Fruit fly (Drosophila melanogaster): ENCODE measurements around the gene CG32985.
A peak's percentile ranks its signal among the peaks of the same experiment; 100 is the strongest.

Gene CG32985

dm6 chr2L:8952194-8953037, 9.9 kb upstream of the CG32985 start:
- TF ChIP-seq pad (GFP tag; optimal IDR thresholded peaks at IDR 0.05) (peak; percentile 4), bab1 (GFP tag; optimal IDR thresholded peaks at IDR 0.05) (no peak), cnc (optimal IDR thresholded peaks at IDR 0.05) (no peak), tj (GFP tag; optimal IDR thresholded peaks at IDR 0.05) (peak; percentile 73), CG14711 (tag; optimal IDR thresholded peaks at IDR 0.05) (no peak), ovo (GFP tag; optimal IDR thresholded peaks at IDR 0.05) (peak; percentile 37), toe (GFP tag; optimal IDR thresholded peaks at IDR 0.05) (no peak), CG11617 (GFP tag; optimal IDR thresholded peaks at IDR 0.05) (peak; percentile 11), CG5204 (GFP tag; optimal IDR thresholded peaks at IDR 0.05) (peak; percentile 44), CG12768 (GFP tag; optimal IDR thresholded peaks at IDR 0.05) (peak; percentile 53), kay (GFP tag; ENCODE audit: borderline replicate concordance) (peak; percentile 96), Mnt (GFP tag; optimal IDR thresholded peaks at IDR 0.05) (no peak), Hr96 (GFP tag; optimal IDR thresholded peaks at IDR 0.05) (no peak), Clk (GFP tag; optimal IDR thresholded peaks at IDR 0.05) (no peak), cic (GFP tag; optimal IDR thresholded peaks at IDR 0.05) (peak; percentile 67), CG33017 (tag; optimal IDR thresholded peaks at IDR 0.05) (peak; percentile 72), CG7045 (GFP tag; optimal IDR thresholded peaks at IDR 0.05) (no peak), Crg-1 (GFP tag; optimal IDR thresholded peaks at IDR 0.05) (no peak), CG1620 (GFP tag; optimal IDR thresholded peaks at IDR 0.05) (no peak), CG7101 (tag; optimal IDR thresholded peaks at IDR 0.05) (peak; percentile 56)

- no peak for TF ChIP-seq toe (GFP tag; optimal IDR thresholded peaks at IDR 0.05)
- TF ChIP-seq CG14711 (tag; optimal IDR thresholded peaks at IDR 0.05) = no peak
- TF ChIP-seq pad (GFP tag; optimal IDR thresholded peaks at IDR 0.05) = no peak
- TF ChIP-seq CG12768 (GFP tag; optimal IDR thresholded peaks at IDR 0.05) = no peak
- peak; percentile 14 for TF ChIP-seq kay (GFP tag; ENCODE audit: borderline replicate concordance)
- TF ChIP-seq Crg-1 (GFP tag; optimal IDR thresholded peaks at IDR 0.05) = peak; percentile 16
- TF ChIP-seq CG7045 (GFP tag; optimal IDR thresholded peaks at IDR 0.05) = no peak
- TF ChIP-seq CG33017 (tag; optimal IDR thresholded peaks at IDR 0.05) = peak; percentile 15
- no peak for TF ChIP-seq CG1620 (GFP tag; optimal IDR thresholded peaks at IDR 0.05)
- no peak for TF ChIP-seq cnc (optimal IDR thresholded peaks at IDR 0.05)
- TF ChIP-seq bab1 (GFP tag; optimal IDR thresholded peaks at IDR 0.05) = no peak
- no peak for TF ChIP-seq CG5204 (GFP tag; optimal IDR thresholded peaks at IDR 0.05)
- TF ChIP-seq Clk (GFP tag; optimal IDR thresholded peaks at IDR 0.05) = no peak
- no peak for TF ChIP-seq CG11617 (GFP tag; optimal IDR thresholded peaks at IDR 0.05)
- no peak for TF ChIP-seq CG7101 (tag; optimal IDR thresholded peaks at IDR 0.05)
- peak; percentile 66 for TF ChIP-seq Mnt (GFP tag; optimal IDR thresholded peaks at IDR 0.05)
- TF ChIP-seq Hr96 (GFP tag; optimal IDR thresholded peaks at IDR 0.05) = no peak
- peak; percentile 74 for TF ChIP-seq cic (GFP tag; optimal IDR thresholded peaks at IDR 0.05)
Measured at dm6 chr2L:8955597-8956335, 6.6 kb upstream of the CG32985 start.

- TF ChIP-seq CG12768 (GFP tag; optimal IDR thresholded peaks at IDR 0.05) (no peak), tj (GFP tag; optimal IDR thresholded peaks at IDR 0.05) (no peak), kay (GFP tag; ENCODE audit: borderline replicate concordance) (peak; percentile 18), Mnt (GFP tag; optimal IDR thresholded peaks at IDR 0.05) (no peak)
Measured at dm6 chr2L:8956336-8956726, 6.0 kb upstream of the CG32985 start.

- TF ChIP-seq Clk (GFP tag; optimal IDR thresholded peaks at IDR 0.05) (no peak), ovo (GFP tag; optimal IDR thresholded peaks at IDR 0.05) (no peak), Crg-1 (GFP tag; optimal IDR thresholded peaks at IDR 0.05) (no peak), bab1 (GFP tag; optimal IDR thresholded peaks at IDR 0.05) (no peak), CG7045 (GFP tag; optimal IDR thresholded peaks at IDR 0.05) (no peak), CG14711 (tag; optimal IDR thresholded peaks at IDR 0.05) (no peak), CG5204 (GFP tag; optimal IDR thresholded peaks at IDR 0.05) (no peak), CG12768 (GFP tag; optimal IDR thresholded peaks at IDR 0.05) (no peak), toe (GFP tag; optimal IDR thresholded peaks at IDR 0.05) (no peak), CG1620 (GFP tag; optimal IDR thresholded peaks at IDR 0.05) (no peak), CG7101 (tag; optimal IDR thresholded peaks at IDR 0.05) (no peak), pad (GFP tag; optimal IDR thresholded peaks at IDR 0.05) (no peak), Mnt (GFP tag; optimal IDR thresholded peaks at IDR 0.05) (no peak), CG33017 (tag; optimal IDR thresholded peaks at IDR 0.05) (no peak), cnc (optimal IDR thresholded peaks at IDR 0.05) (no peak), cic (GFP tag; optimal IDR thresholded peaks at IDR 0.05) (no peak), kay (GFP tag; ENCODE audit: borderline replicate concordance) (no peak), Hr96 (GFP tag; optimal IDR thresholded peaks at IDR 0.05) (no peak), tj (GFP tag; optimal IDR thresholded peaks at IDR 0.05) (no peak), CG11617 (GFP tag; optimal IDR thresholded peaks at IDR 0.05) (no peak)
Measured at dm6 chr2L:8957152-8957551, 5.2 kb upstream of the CG32985 start.

dm6 chr2L:8958046-8958497, 4.3 kb upstream of the CG32985 start:
- TF ChIP-seq pad (GFP tag; optimal IDR thresholded peaks at IDR 0.05) (peak; percentile 33), CG7045 (GFP tag; optimal IDR thresholded peaks at IDR 0.05) (peak; percentile 60), CG12768 (GFP tag; optimal IDR thresholded peaks at IDR 0.05) (peak; percentile 49), toe (GFP tag; optimal IDR thresholded peaks at IDR 0.05) (peak; percentile 55), cic (GFP tag; optimal IDR thresholded peaks at IDR 0.05) (no peak), ovo (GFP tag; optimal IDR thresholded peaks at IDR 0.05) (peak; percentile 15), CG14711 (tag; optimal IDR thresholded peaks at IDR 0.05) (peak; percentile 81), CG5204 (GFP tag; optimal IDR thresholded peaks at IDR 0.05) (peak; percentile 71), bab1 (GFP tag; optimal IDR thresholded peaks at IDR 0.05) (peak; percentile 81), cnc (optimal IDR thresholded peaks at IDR 0.05) (no peak), CG11617 (GFP tag; optimal IDR thresholded peaks at IDR 0.05) (peak; percentile 73), CG7101 (tag; optimal IDR thresholded peaks at IDR 0.05) (peak; percentile 87), Clk (GFP tag; optimal IDR thresholded peaks at IDR 0.05) (peak; percentile 19), Hr96 (GFP tag; optimal IDR thresholded peaks at IDR 0.05) (peak; percentile 62), CG1620 (GFP tag; optimal IDR thresholded peaks at IDR 0.05) (peak; percentile 52), tj (GFP tag; optimal IDR thresholded peaks at IDR 0.05) (peak; percentile 35), Mnt (GFP tag; optimal IDR thresholded peaks at IDR 0.05) (peak; percentile 23), CG33017 (tag; optimal IDR thresholded peaks at IDR 0.05) (peak; percentile 84), Crg-1 (GFP tag; optimal IDR thresholded peaks at IDR 0.05) (peak; percentile 43), kay (GFP tag; ENCODE audit: borderline replicate concordance) (peak; percentile 80)

All from whole organism, adult.